Fruit fly (Drosophila melanogaster) whole organism: ENCODE results near the gene CG6763.

Source experiments
- CG8478 ChIP-seq: fragments of >200 bp; optimal IDR thresholded peaks from 2 replicates; lab custom pipeline; 2018; ENCODE audit warnings: inconsistent platforms
- Dll ChIP-seq: fragments of >200 bp; optimal IDR thresholded peaks from 2 replicates; lab custom pipeline; 2017
- EcR ChIP-seq, 2 experiments: fragments of >200 bp; optimal IDR thresholded peaks; 2 replicates each; lab custom pipeline; 2017; ENCODE audit warnings: missing biosample characterization in 2 of 2, missing genetic modification characterization in 2 of 2, missing genetic modification reagents in 2 of 2
- pan ChIP-seq: fragments of >200 bp; optimal IDR thresholded peaks from 2 replicates; lab custom pipeline; 2017
- psq ChIP-seq: fragments of >200 bp; optimal IDR thresholded peaks from 2 replicates; lab custom pipeline; 2017
- usp ChIP-seq: fragments of >200 bp; optimal IDR thresholded peaks from 2 replicates; lab custom pipeline; 2017; ENCODE audit warnings: missing biosample characterization, missing genetic modification characterization, mixed read lengths

The CG6763 gene

dm6 chr3R:23303297-23303696 is 19.5 kb downstream of the CG6763 start:
- no peak for TF ChIP-seq Dll (lab: Kevin White, UChicago)

dm6 chr3R:23306828-23307227 is 23.0 kb downstream of the CG6763 start:
- TF ChIP-seq EcR (GFP tag; optimal IDR thresholded peaks at IDR 0.05; lab: Kevin White, UChicago), result no peak
- no peak for TF ChIP-seq psq
- TF ChIP-seq pan (lab: Kevin White, UChicago), result no peak
- TF ChIP-seq usp (GFP tag; lab: Kevin White, UChicago), result no peak
- no peak for TF ChIP-seq Dll (lab: Kevin White, UChicago)
- TF ChIP-seq CG8478 (lab: Kevin White, UChicago), result no peak

dm6 chr3R:23309690-23310089 is 25.9 kb downstream of the CG6763 start:
- TF ChIP-seq CG8478 (lab: Kevin White, UChicago), result no peak
- TF ChIP-seq EcR (GFP tag; optimal IDR thresholded peaks at IDR 0.05; lab: Kevin White, UChicago), result no peak
- no peak for TF ChIP-seq usp (GFP tag; lab: Kevin White, UChicago)
- TF ChIP-seq Dll (lab: Kevin White, UChicago), result no peak

dm6 chr3R:23310151-23310550 is 26.3 kb downstream of the CG6763 start:
- TF ChIP-seq Dll (lab: Kevin White, UChicago), result no peak
- no peak for TF ChIP-seq psq
- no peak for TF ChIP-seq EcR (GFP tag; optimal IDR thresholded peaks at IDR 0.05; lab: Kevin White, UChicago)
- no peak for TF ChIP-seq pan (lab: Kevin White, UChicago)
- no peak for TF ChIP-seq CG8478 (lab: Kevin White, UChicago)
- TF ChIP-seq usp (GFP tag; lab: Kevin White, UChicago), result no peak

dm6 chr3R:23312796-23313195 is 29.0 kb downstream of the CG6763 start:
- TF ChIP-seq Dll (lab: Kevin White, UChicago) (no peak), psq (no peak), EcR (GFP tag; optimal IDR thresholded peaks at IDR 0.05; lab: Kevin White, UChicago) (no peak), pan (lab: Kevin White, UChicago) (no peak), usp (GFP tag; lab: Kevin White, UChicago) (no peak), CG8478 (lab: Kevin White, UChicago) (no peak)

- TF ChIP-seq pan (lab: Kevin White, UChicago) (no peak), CG8478 (lab: Kevin White, UChicago) (no peak), Dll (lab: Kevin White, UChicago) (no peak), psq (no peak), EcR (GFP tag; optimal IDR thresholded peaks at IDR 0.05; lab: Kevin White, UChicago) (no peak), usp (GFP tag; lab: Kevin White, UChicago) (no peak)
Observed at dm6 chr3R:23314332-23314731, 30.5 kb downstream of the CG6763 start.

- TF ChIP-seq usp (GFP tag; lab: Kevin White, UChicago), result no peak
- TF ChIP-seq psq, result no peak
- no peak for TF ChIP-seq Dll (lab: Kevin White, UChicago)
- TF ChIP-seq pan (lab: Kevin White, UChicago), result no peak
- TF ChIP-seq EcR (GFP tag; optimal IDR thresholded peaks at IDR 0.05; lab: Kevin White, UChicago), result no peak
Observed at dm6 chr3R:23315221-23315620, 31.4 kb downstream of the CG6763 start.

dm6 chr3R:23315630-23316029 is 31.8 kb downstream of the CG6763 start:
- TF ChIP-seq usp (GFP tag; lab: Kevin White, UChicago) (no peak), pan (lab: Kevin White, UChicago) (no peak), EcR (GFP tag; optimal IDR thresholded peaks at IDR 0.05; lab: Kevin White, UChicago) (no peak), CG8478 (lab: Kevin White, UChicago) (no peak), Dll (lab: Kevin White, UChicago) (no peak), psq (no peak)

dm6 chr3R:23316867-23317266 is 33.1 kb downstream of the CG6763 start:
- TF ChIP-seq Dll (lab: Kevin White, UChicago) (no peak), CG8478 (lab: Kevin White, UChicago) (no peak), pan (lab: Kevin White, UChicago) (no peak), psq (no peak), EcR (GFP tag; optimal IDR thresholded peaks at IDR 0.05; lab: Kevin White, UChicago) (no peak), usp (GFP tag; lab: Kevin White, UChicago) (no peak)

- TF ChIP-seq EcR (GFP tag; optimal IDR thresholded peaks at IDR 0.05; lab: Kevin White, UChicago) (no peak), Dll (lab: Kevin White, UChicago) (no peak), usp (GFP tag; lab: Kevin White, UChicago) (no peak), CG8478 (lab: Kevin White, UChicago) (no peak), pan (lab: Kevin White, UChicago) (no peak), psq (no peak)
Observed at dm6 chr3R:23318928-23319327, 35.1 kb downstream of the CG6763 start.

dm6 chr3R:23320251-23320650 is 36.4 kb downstream of the CG6763 start:
- TF ChIP-seq psq (no peak), CG8478 (lab: Kevin White, UChicago) (no peak), usp (GFP tag; lab: Kevin White, UChicago) (no peak), pan (lab: Kevin White, UChicago) (no peak), Dll (lab: Kevin White, UChicago) (no peak)

dm6 chr3R:23323639-23324350 is 40.0 kb downstream of the CG6763 start:
- TF ChIP-seq Dll (lab: Kevin White, UChicago) (no peak), EcR (GFP tag; optimal IDR thresholded peaks at IDR 0.05; lab: Kevin White, UChicago) (no peak), psq (no peak), pan (lab: Kevin White, UChicago) (no peak), CG8478 (lab: Kevin White, UChicago) (no peak), usp (GFP tag; lab: Kevin White, UChicago) (no peak)
